Fruit fly (Drosophila melanogaster) whole organism, embryonic: ENCODE results near the gene CG31223.

Source experiments
- BEAF-32 ChIP-seq: fragments of 200-800 bp; sonication (Bioruptor generic); optimal IDR thresholded peaks from 3 replicates; lab custom pipeline; 2017; ENCODE audit warnings: missing biosample characterization, missing genetic modification characterization, mild to moderate bottlenecking, moderate library complexity, missing genetic modification reagents
- BtbVII ChIP-seq: fragments of 200-800 bp; sonication (Bioruptor generic); optimal IDR thresholded peaks from 3 replicates; lab custom pipeline; 2017; ENCODE audit warnings: missing biosample characterization, mild to moderate bottlenecking, missing genetic modification characterization
- CG10979 ChIP-seq: fragments of 200-800 bp; sonication (Bioruptor generic); optimal IDR thresholded peaks from 2 replicates; lab custom pipeline; 2018; ENCODE audit warnings: missing biosample characterization, mild to moderate bottlenecking, missing genetic modification characterization, moderate library complexity
- CG12219 ChIP-seq: fragments of 200-800 bp; sonication (Bioruptor generic); optimal IDR thresholded peaks from 3 replicates; lab custom pipeline; 2018; ENCODE audit warnings: missing biosample characterization, mild to moderate bottlenecking, missing genetic modification characterization
- CG12659 ChIP-seq: fragments of 200-800 bp; sonication (Bioruptor generic); optimal IDR thresholded peaks from 3 replicates; lab custom pipeline; 2017; ENCODE audit warnings: mild to moderate bottlenecking, missing biosample characterization, missing genetic modification reagents, missing genetic modification characterization
- CG12744 ChIP-seq: fragments of 200-800 bp; sonication (Bioruptor generic); optimal IDR thresholded peaks from 2 replicates; lab custom pipeline; 2016; ENCODE audit warnings: missing biosample characterization, missing genetic modification characterization
- CG12942 ChIP-seq: fragments of 200-800 bp; sonication (Bioruptor generic); optimal IDR thresholded peaks from 3 replicates; lab custom pipeline; 2016; ENCODE audit warnings: missing biosample characterization, missing genetic modification characterization
- CG13123 ChIP-seq: fragments of 200-800 bp; sonication (Bioruptor generic); optimal IDR thresholded peaks from 2 replicates; lab custom pipeline; 2016; ENCODE audit warnings: missing biosample characterization, missing genetic modification characterization
- CG13624 ChIP-seq: fragments of 200-800 bp; sonication (Bioruptor generic); optimal IDR thresholded peaks from 2 replicates; lab custom pipeline; 2016; ENCODE audit warnings: missing biosample characterization, missing genetic modification characterization
- CG17612 ChIP-seq: fragments of 200-800 bp; sonication (Bioruptor generic); IDR thresholded peaks from 2 replicates; pipeline ENCODE4 v1.3.6; 2022; ENCODE audit warnings: missing biosample characterization, missing genetic modification characterization
- CG17829 ChIP-seq: fragments of 200-800 bp; optimal IDR thresholded peaks from 2 replicates; lab custom pipeline; 2019; ENCODE audit warnings: missing biosample characterization, mild to moderate bottlenecking, missing genetic modification characterization, moderate library complexity
- CG18476 ChIP-seq: fragments of 200-800 bp; sonication (Bioruptor generic); optimal IDR thresholded peaks from 2 replicates; lab custom pipeline; 2016; ENCODE audit warnings: missing biosample characterization, mild to moderate bottlenecking, missing genetic modification characterization
- CG2120 ChIP-seq: fragments of 200-800 bp; sonication (Bioruptor generic); optimal IDR thresholded peaks from 3 replicates; lab custom pipeline; 2016; ENCODE audit warnings: missing biosample characterization, missing genetic modification characterization
- CG2129 ChIP-seq: fragments of 200-800 bp; sonication (Bioruptor generic); IDR thresholded peaks from 2 replicates; pipeline ENCODE4 v1.3.6; 2022; ENCODE audit warnings: missing biosample characterization, missing genetic modification characterization; ENCODE audit not compliant: partially characterized antibody
- CG3065 ChIP-seq: fragments of 200-800 bp; sonication (Bioruptor generic); optimal IDR thresholded peaks from 2 replicates; lab custom pipeline; 2016; ENCODE audit warnings: missing biosample characterization, missing genetic modification characterization
- CG31365 ChIP-seq: fragments of 200-800 bp; sonication (Bioruptor generic); optimal IDR thresholded peaks from 2 replicates; lab custom pipeline; 2018; ENCODE audit warnings: missing biosample characterization, mild to moderate bottlenecking, missing genetic modification characterization
- CG32532 ChIP-seq: fragments of 200-800 bp; sonication (Bioruptor generic); IDR thresholded peaks from 2 replicates; pipeline ENCODE4 v1.3.6; 2022; ENCODE audit warnings: missing biosample characterization, missing genetic modification characterization
- CG42726 ChIP-seq: fragments of 200-800 bp; sonication (Bioruptor generic); IDR thresholded peaks from 2 replicates; pipeline ENCODE4 v1.3.6; 2022; ENCODE audit warnings: missing biosample characterization, missing genetic modification characterization; ENCODE audit not compliant: partially characterized antibody
- CG4617 ChIP-seq: fragments of 200-800 bp; sonication (Bioruptor generic); optimal IDR thresholded peaks from 3 replicates; lab custom pipeline; 2016; ENCODE audit warnings: missing biosample characterization, missing genetic modification characterization, borderline replicate concordance
- CG6272 ChIP-seq: fragments of 200-800 bp; sonication (Bioruptor generic); IDR thresholded peaks from 2 replicates; pipeline ENCODE4 v1.3.6; 2022; ENCODE audit warnings: missing biosample characterization, missing genetic modification characterization
- CG8388 ChIP-seq: fragments of 200-800 bp; sonication (Bioruptor generic); optimal IDR thresholded peaks from 2 replicates; lab custom pipeline; 2019; ENCODE audit warnings: missing biosample characterization, mild to moderate bottlenecking, missing genetic modification characterization, moderate library complexity
- CG8765 ChIP-seq: fragments of 200-800 bp; sonication (Bioruptor generic); IDR thresholded peaks from 2 replicates; pipeline ENCODE4 v1.3.6; 2022; ENCODE audit warnings: missing biosample characterization, missing genetic modification characterization
- Dbx ChIP-seq: fragments of 200-800 bp; sonication (Bioruptor generic); IDR thresholded peaks from 3 replicates; pipeline ENCODE4 v1.3.6; 2022; ENCODE audit warnings: missing biosample characterization, missing genetic modification characterization
- Dip2 ChIP-seq: fragments of 200-800 bp; sonication (Bioruptor generic); IDR thresholded peaks from 2 replicates; pipeline ENCODE4 v1.3.6; 2022; ENCODE audit warnings: missing biosample characterization, missing genetic modification characterization
- E2f1 ChIP-seq: fragments of 200-800 bp; sonication (Bioruptor generic); IDR thresholded peaks from 2 replicates; pipeline ENCODE4 v1.3.6; 2022; ENCODE audit warnings: missing biosample characterization, missing genetic modification characterization
- Jarid2 ChIP-seq: fragments of 200-800 bp; sonication (Bioruptor generic); optimal IDR thresholded peaks from 3 replicates; lab custom pipeline; 2017; ENCODE audit warnings: mild to moderate bottlenecking, missing biosample characterization, missing genetic modification reagents, missing genetic modification characterization
- Lhr ChIP-seq: fragments of 200-800 bp; sonication (Bioruptor generic); optimal IDR thresholded peaks from 3 replicates; lab custom pipeline; 2017; ENCODE audit warnings: mild to moderate bottlenecking, missing biosample characterization, missing genetic modification reagents, missing genetic modification characterization
- Neu2 ChIP-seq: fragments of 200-800 bp; sonication (Bioruptor generic); optimal IDR thresholded peaks from 3 replicates; lab custom pipeline; 2016; ENCODE audit warnings: missing biosample characterization, missing genetic modification characterization, borderline replicate concordance
- Nf-YC ChIP-seq: fragments of 200-800 bp; optimal IDR thresholded peaks from 3 replicates; lab custom pipeline; 2019; ENCODE audit warnings: missing biosample characterization, mild to moderate bottlenecking, missing genetic modification characterization, moderate library complexity
- PHDP ChIP-seq: fragments of 200-800 bp; sonication (Bioruptor generic); optimal IDR thresholded peaks from 3 replicates; lab custom pipeline; 2018; ENCODE audit warnings: missing biosample characterization, mild to moderate bottlenecking, missing genetic modification characterization, moderate library complexity
- Rfx ChIP-seq: fragments of 200-800 bp; sonication (Bioruptor generic); IDR thresholded peaks from 2 replicates; pipeline ENCODE4 v1.3.6; 2022; ENCODE audit warnings: missing biosample characterization, missing genetic modification characterization
- amos ChIP-seq: fragments of 200-800 bp; sonication (Bioruptor generic); IDR thresholded peaks from 2 replicates; pipeline ENCODE4 v1.3.6; 2022; ENCODE audit warnings: missing biosample characterization, missing genetic modification characterization; ENCODE audit not compliant: partially characterized antibody
- ato ChIP-seq: fragments of 200-800 bp; sonication (Bioruptor generic); IDR thresholded peaks from 2 replicates; pipeline ENCODE4 v1.3.6; 2022; ENCODE audit warnings: missing biosample characterization, missing genetic modification characterization; ENCODE audit not compliant: partially characterized antibody
- bcd ChIP-seq: fragments of 200-800 bp; sonication (Bioruptor generic); optimal IDR thresholded peaks from 2 replicates; lab custom pipeline; 2017; ENCODE audit warnings: missing biosample characterization, mild to moderate bottlenecking, missing genetic modification characterization
- ci ChIP-seq: fragments of 200-800 bp; sonication (Bioruptor generic); IDR thresholded peaks from 3 replicates; pipeline ENCODE4 v1.3.6; 2022; ENCODE audit warnings: missing biosample characterization, missing genetic modification characterization
- dati ChIP-seq: fragments of 200-800 bp; sonication (Bioruptor generic); IDR thresholded peaks from 2 replicates; pipeline ENCODE4 v1.3.6; 2022; ENCODE audit warnings: missing biosample characterization, missing genetic modification characterization
- dysf ChIP-seq: fragments of 200-800 bp; sonication (Bioruptor generic); IDR thresholded peaks from 3 replicates; pipeline ENCODE4 v1.3.6; 2022; ENCODE audit warnings: missing biosample characterization, missing genetic modification characterization
- fd64A ChIP-seq: fragments of 200-800 bp; sonication (Bioruptor generic); optimal IDR thresholded peaks from 3 replicates; lab custom pipeline; 2018; ENCODE audit warnings: missing biosample characterization, mild to moderate bottlenecking, missing genetic modification characterization
- fu2 ChIP-seq: fragments of 200-800 bp; sonication (Bioruptor generic); optimal IDR thresholded peaks from 2 replicates; lab custom pipeline; 2016; ENCODE audit warnings: missing biosample characterization, missing genetic modification characterization
- gem ChIP-seq: fragments of 200-800 bp; sonication (Bioruptor generic); optimal IDR thresholded peaks from 2 replicates; lab custom pipeline; 2019; ENCODE audit warnings: missing biosample characterization, mild to moderate bottlenecking, missing genetic modification characterization, moderate library complexity
- gro ChIP-seq: fragments of 200-800 bp; sonication (Bioruptor generic); optimal IDR thresholded peaks from 2 replicates; lab custom pipeline; 2016; ENCODE audit warnings: missing biosample characterization, missing genetic modification characterization
- her ChIP-seq: fragments of 200-800 bp; sonication (Bioruptor generic); optimal IDR thresholded peaks from 2 replicates; lab custom pipeline; 2016; ENCODE audit warnings: missing biosample characterization, missing genetic modification characterization
- klu ChIP-seq: fragments of 200-800 bp; sonication (Bioruptor generic); IDR thresholded peaks from 2 replicates; pipeline ENCODE4 v1.3.6; 2022; ENCODE audit warnings: missing biosample characterization, missing genetic modification characterization
- lov ChIP-seq, 2 experiments: fragments of 200-800 bp in 1 of 2; fragments of >200 bp in 1 of 2; sonication (Bioruptor generic) in 1 of 2; IDR thresholded peaks in 1 of 2; optimal IDR thresholded peaks in 1 of 2; 2 replicates in 1 of 2; 3 replicates in 1 of 2; pipeline versions ENCODE4 v1.3.6 to Lab custom; 2017 to 2022; ENCODE audit warnings: missing biosample characterization in 1 of 2, missing genetic modification characterization in 1 of 2
- mam ChIP-seq: fragments of 200-800 bp; sonication (Bioruptor generic); optimal IDR thresholded peaks from 3 replicates; lab custom pipeline; 2016; ENCODE audit warnings: missing biosample characterization, missing genetic modification characterization
- nom ChIP-seq: fragments of 200-800 bp; sonication (Bioruptor generic); optimal IDR thresholded peaks from 2 replicates; lab custom pipeline; 2017; ENCODE audit warnings: missing biosample characterization, missing genetic modification characterization, mild to moderate bottlenecking, moderate library complexity, missing genetic modification reagents
- scrt ChIP-seq: fragments of 200-800 bp; sonication (Bioruptor generic); optimal IDR thresholded peaks from 2 replicates; lab custom pipeline; 2018; ENCODE audit warnings: missing biosample characterization, mild to moderate bottlenecking, missing genetic modification characterization, moderate library complexity
- sqz ChIP-seq: fragments of 200-800 bp; sonication (Bioruptor generic); optimal IDR thresholded peaks from 3 replicates; lab custom pipeline; 2018; ENCODE audit warnings: missing biosample characterization, mild to moderate bottlenecking, missing genetic modification characterization
- ttk ChIP-seq: fragments of 200-800 bp; sonication (Bioruptor generic); IDR thresholded peaks from 2 replicates; pipeline ENCODE4 v2.1.2; 2022; ENCODE audit warnings: missing biosample characterization, missing genetic modification characterization

The CG31223 gene

DNA sequence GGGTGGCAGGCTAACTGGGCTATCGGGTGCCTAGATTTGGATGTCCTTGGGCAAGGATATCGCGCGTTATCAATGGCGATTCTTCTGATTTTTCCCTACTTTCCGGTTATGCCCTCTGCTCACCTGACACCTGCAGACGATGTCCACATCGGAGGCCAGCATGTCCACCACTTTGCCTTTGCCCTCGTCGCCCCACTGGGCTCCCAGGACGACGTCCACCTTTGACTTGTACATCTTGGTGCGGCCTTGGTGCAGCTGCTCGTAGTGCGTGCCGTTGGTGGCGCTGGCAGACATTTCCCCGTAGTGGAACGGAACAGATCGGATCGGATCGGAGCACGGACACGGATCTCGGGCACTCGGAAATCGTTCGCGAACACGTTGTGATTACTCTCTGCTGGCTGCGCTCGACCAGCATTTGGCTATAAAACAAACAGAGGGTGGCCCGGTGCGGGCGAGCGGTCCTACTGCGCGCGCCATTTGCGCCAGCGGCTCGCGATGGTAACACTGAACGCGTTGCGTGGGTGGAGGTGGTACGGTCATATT lies 703 bp upstream of the CG31223 start, which contains the start of gene Adss (continued):
- TF ChIP-seq Rfx (GFP tag; lab: Robert Waterston, UW) (peak; percentile 59), lov (optimal IDR thresholded peaks at IDR 0.05; lab: Kevin White, UChicago) (no peak), lov (GFP tag; IDR thresholded peaks at IDR 0.05; lab: Robert Waterston, UW) (peak; percentile 61; the same call in 2 of the 3 replicates), CG12219 (GFP tag; lab: Kevin White, UChicago) (no peak), CG12744 (GFP tag; lab: Kevin White, UChicago) (peak; percentile 20), CG8388 (GFP tag; lab: Kevin White, UChicago) (no peak), CG4617 (peak; percentile 21), fd64A (no peak), mam (GFP tag; lab: Kevin White, UChicago) (peak; percentile 10), CG42726 (GFP tag; lab: Robert Waterston, UW) (peak; percentile 79), CG2120 (GFP tag; lab: Kevin White, UChicago) (no peak), CG32532 (GFP tag; lab: Robert Waterston, UW) (peak; percentile 60), gem (tag; lab: Kevin White, UChicago) (no peak), CG13123 (GFP tag; lab: Kevin White, UChicago) (no peak), scrt (GFP tag; lab: Kevin White, UChicago) (no peak), CG3065 (GFP tag; lab: Kevin White, UChicago) (no peak), sqz (GFP tag; lab: Kevin White, UChicago) (no peak), E2f1 (peak; percentile 22; the same call in 1 of the 2 replicates), CG12659 (GFP tag; lab: Kevin White, UChicago) (peak; percentile 75), fu2 (GFP tag; lab: Kevin White, UChicago) (no peak), amos (GFP tag; lab: Robert Waterston, UW) (peak; percentile 49; the same call in 1 of the 2 replicates), BEAF-32 (GFP tag; lab: Kevin White, UChicago) (peak; percentile 21), ci (GFP tag; lab: Robert Waterston, UW) (peak; percentile 74; the same call in 2 of the 3 replicates), bcd (GFP tag; lab: Kevin White, UChicago) (peak; percentile 24), Neu2 (GFP tag; lab: Kevin White, UChicago) (no peak), CG17829 (tag; lab: Kevin White, UChicago) (peak; percentile 3), CG17612 (GFP tag; lab: Robert Waterston, UW) (no peak), BtbVII (GFP tag; lab: Kevin White, UChicago) (peak; percentile 43), dati (no peak), ttk (0 out of 2 replicates have a peak, but pooled peaks have one; percentile 14), gro (GFP tag; lab: Kevin White, UChicago) (peak; percentile 51), CG13624 (GFP tag; lab: Kevin White, UChicago) (peak; percentile 35), Nf-YC (tag; lab: Kevin White, UChicago) (no peak), dysf (GFP tag; lab: Robert Waterston, UW) (no peak), klu (GFP tag; lab: Robert Waterston, UW) (peak; percentile 93), CG6272 (GFP tag; lab: Robert Waterston, UW) (0 out of 2 replicates have a peak, but pooled peaks have one; percentile 8), Dip2 (GFP tag; lab: Robert Waterston, UW) (no peak), ato (GFP tag; lab: Robert Waterston, UW) (no peak), CG10979 (tag; lab: Kevin White, UChicago) (no peak), CG18476 (no peak), CG31365 (no peak), her (GFP tag; lab: Kevin White, UChicago) (peak; percentile 59), CG12942 (no peak), CG2129 (GFP tag; lab: Robert Waterston, UW) (no peak), Lhr (GFP tag; lab: Kevin White, UChicago) (peak; percentile 52), nom (GFP tag; lab: Kevin White, UChicago) (peak; percentile 45), PHDP (tag; lab: Kevin White, UChicago) (no peak), CG8765 (no peak), Dbx (peak; percentile 77; the same call in 2 of the 3 replicates), Jarid2 (peak; percentile 82)
